Worm (Caenorhabditis elegans): ENCODE measurements around the gene Y43D4A.5.

- TF ChIP-seq lin-13 (GFP tag; optimal IDR thresholded peaks at IDR 0.05), result no peak
- TF ChIP-seq snpc-4 (tag; optimal IDR thresholded peaks at IDR 0.05), result no peak
- TF ChIP-seq mbf-1 (tag; optimal IDR thresholded peaks at IDR 0.05), result no peak
- no peak for TF ChIP-seq aly-2 (tag; optimal IDR thresholded peaks at IDR 0.05)
- no peak for TF ChIP-seq skn-1 (tag; optimal IDR thresholded peaks at IDR 0.05)
- TF ChIP-seq peb-1 (tag; optimal IDR thresholded peaks at IDR 0.05), result no peak
Measured at ce11 chrIV:16775029-16775428, 526 bp upstream of the Y43D4A.5 start.

All from whole organism, L2 larva.